Worm (Caenorhabditis elegans) whole organism, L2 larva: ENCODE data around the gene srh-183.
A peak's percentile ranks its signal among the peaks of the same experiment; 100 is the strongest.

ENCODE experiments used
- F13H6.1 ChIP-seq: sonication (generic microtip); optimal IDR thresholded peaks from 2 replicates; lab custom pipeline; 2016; ENCODE audit warnings: missing genetic modification characterization, missing compliant biosample characterization
- R02D3.7 ChIP-seq: fragments of 150-350 bp; optimal IDR thresholded peaks from 2 replicates; lab custom pipeline; 2014; ENCODE audit warnings: missing biosample characterization, missing genetic modification characterization
- Y55F3AM.14 ChIP-seq: fragments of 200-800 bp; sonication (Bioruptor generic); optimal IDR thresholded peaks from 2 replicates; lab custom pipeline; 2018; ENCODE audit warnings: mild to moderate bottlenecking, missing genetic modification characterization, missing compliant biosample characterization
- ZK546.5 ChIP-seq: sonication (generic microtip); optimal IDR thresholded peaks from 2 replicates; lab custom pipeline; 2017; ENCODE audit warnings: missing biosample characterization, missing genetic modification characterization
- ceh-16 ChIP-seq: fragments of 150-350 bp; optimal IDR thresholded peaks from 2 replicates; lab custom pipeline; 2014; ENCODE audit warnings: missing biosample characterization, missing genetic modification characterization
- crh-2 ChIP-seq: sonication (generic microtip); optimal IDR thresholded peaks from 2 replicates; lab custom pipeline; 2017; ENCODE audit warnings: missing biosample characterization, missing genetic modification characterization
- egl-27 ChIP-seq: sonication (generic microtip); optimal IDR thresholded peaks from 3 replicates; lab custom pipeline; 2017; ENCODE audit warnings: missing biosample characterization, missing genetic modification reagents, missing genetic modification characterization
- elt-1 ChIP-seq: fragments of 150-350 bp; optimal IDR thresholded peaks from 2 replicates; lab custom pipeline; 2014; ENCODE audit warnings: missing biosample characterization, missing genetic modification characterization
- elt-3 ChIP-seq: sonication (generic microtip); optimal IDR thresholded peaks from 2 replicates; lab custom pipeline; 2017; ENCODE audit warnings: missing biosample characterization, missing genetic modification characterization
- fos-1 ChIP-seq: fragments of 150-350 bp; optimal IDR thresholded peaks from 2 replicates; lab custom pipeline; 2014; ENCODE audit warnings: missing biosample characterization, missing genetic modification characterization
- gmeb-1 ChIP-seq: fragments of 150-350 bp; optimal IDR thresholded peaks from 2 replicates; lab custom pipeline; 2014; ENCODE audit warnings: missing biosample characterization, missing genetic modification characterization
- lin-11 ChIP-seq: fragments of 150-350 bp; sonication (generic microtip); optimal IDR thresholded peaks from 2 replicates; lab custom pipeline; 2014; ENCODE audit warnings: missing biosample characterization, missing genetic modification characterization, inconsistent platforms, mixed read lengths
- lin-13 ChIP-seq: fragments of 150-350 bp; optimal IDR thresholded peaks from 2 replicates; lab custom pipeline; 2014; ENCODE audit warnings: missing biosample characterization, missing genetic modification reagents, missing genetic modification characterization
- lin-39 ChIP-seq: fragments of 150-350 bp; optimal IDR thresholded peaks from 2 replicates; lab custom pipeline; 2014; ENCODE audit warnings: missing biosample characterization, missing genetic modification reagents, missing genetic modification characterization
- lsy-2 ChIP-seq, 2 experiments: fragments of 150-350 bp in 1 of 2; sonication (generic microtip) in 1 of 2; optimal IDR thresholded peaks; 2 replicates each; lab custom pipeline; 2014 to 2017; ENCODE audit warnings: missing biosample characterization in 2 of 2, missing genetic modification characterization in 2 of 2
- mab-5 ChIP-seq: fragments of 150-350 bp; optimal IDR thresholded peaks from 2 replicates; lab custom pipeline; 2014; ENCODE audit warnings: missing biosample characterization, missing genetic modification characterization
- mbf-1 ChIP-seq: sonication (generic microtip); optimal IDR thresholded peaks from 2 replicates; lab custom pipeline; 2017; ENCODE audit warnings: missing biosample characterization, missing genetic modification characterization
- mdl-1 ChIP-seq, 2 experiments: fragments of 150-350 bp in 1 of 2; sonication (generic microtip) in 1 of 2; optimal IDR thresholded peaks; 2 replicates each; lab custom pipeline; 2017; ENCODE audit warnings: missing biosample characterization in 2 of 2, missing genetic modification characterization in 2 of 2
- nhr-10 ChIP-seq: sonication (generic microtip); optimal IDR thresholded peaks from 2 replicates; lab custom pipeline; 2017; ENCODE audit warnings: missing biosample characterization, missing genetic modification characterization
- nhr-12 ChIP-seq: fragments of 150-350 bp; optimal IDR thresholded peaks from 2 replicates; lab custom pipeline; 2014; ENCODE audit warnings: missing biosample characterization, missing genetic modification characterization
- nhr-129 ChIP-seq: fragments of 150-350 bp; optimal IDR thresholded peaks from 2 replicates; lab custom pipeline; 2014; ENCODE audit warnings: missing biosample characterization, missing genetic modification characterization
- nhr-23 ChIP-seq: fragments of 150-350 bp; optimal IDR thresholded peaks from 2 replicates; lab custom pipeline; 2014; ENCODE audit warnings: missing biosample characterization, missing genetic modification reagents, missing genetic modification characterization
- nhr-25 ChIP-seq: fragments of 150-350 bp; sonication (generic microtip); optimal IDR thresholded peaks from 3 replicates; lab custom pipeline; 2014; ENCODE audit warnings: missing biosample characterization, missing genetic modification characterization
- nhr-6 ChIP-seq: fragments of 150-350 bp; optimal IDR thresholded peaks from 2 replicates; lab custom pipeline; 2014; ENCODE audit warnings: missing biosample characterization, missing genetic modification characterization
- nhr-77 ChIP-seq: fragments of 150-350 bp; optimal IDR thresholded peaks from 2 replicates; lab custom pipeline; 2014; ENCODE audit warnings: missing biosample characterization, missing genetic modification characterization
- peb-1 ChIP-seq: fragments of 150-350 bp; optimal IDR thresholded peaks from 2 replicates; lab custom pipeline; 2014; ENCODE audit warnings: missing biosample characterization, missing genetic modification characterization
- skn-1 ChIP-seq: sonication (generic microtip); optimal IDR thresholded peaks from 2 replicates; lab custom pipeline; 2017; ENCODE audit warnings: missing biosample characterization, missing genetic modification characterization
- sma-3 ChIP-seq: sonication (generic microtip); optimal IDR thresholded peaks from 2 replicates; lab custom pipeline; 2016; ENCODE audit warnings: missing genetic modification reagents, missing genetic modification characterization, missing compliant biosample characterization
- sma-9 ChIP-seq, 2 experiments: fragments of 150-350 bp in 1 of 2; sonication (generic microtip) in 1 of 2; optimal IDR thresholded peaks; 2 replicates each; lab custom pipeline; 2014 to 2016; ENCODE audit warnings: missing genetic modification characterization in 2 of 2, mild to moderate bottlenecking in 1 of 2, missing biosample characterization in 1 of 2, missing compliant biosample characterization in 1 of 2, missing genetic modification reagents in 1 of 2, moderate library complexity in 1 of 2
- snpc-4 ChIP-seq: fragments of 150-350 bp; optimal IDR thresholded peaks from 2 replicates; lab custom pipeline; 2014; ENCODE audit warnings: missing biosample characterization, missing genetic modification characterization
- unc-39 ChIP-seq: fragments of 150-350 bp; optimal IDR thresholded peaks from 2 replicates; lab custom pipeline; 2014; ENCODE audit warnings: missing biosample characterization, missing genetic modification characterization
- unc-55 ChIP-seq: fragments of 150-350 bp; sonication (generic microtip); optimal IDR thresholded peaks from 3 replicates; lab custom pipeline; 2014; ENCODE audit warnings: missing biosample characterization, missing genetic modification reagents, missing genetic modification characterization
- unc-62 ChIP-seq: fragments of 150-350 bp; optimal IDR thresholded peaks from 2 replicates; lab custom pipeline; 2014; ENCODE audit warnings: missing biosample characterization, missing genetic modification reagents, missing genetic modification characterization
- ztf-1 ChIP-seq: fragments of 200-800 bp; sonication (Bioruptor generic); conservative IDR thresholded peaks from 2 replicates; pipeline ENCODE4 v1.3.6; 2022; ENCODE audit warnings: missing genetic modification characterization, missing compliant biosample characterization
- ztf-11 ChIP-seq: sonication (generic microtip); optimal IDR thresholded peaks from 2 replicates; lab custom pipeline; 2017; ENCODE audit warnings: missing biosample characterization, missing genetic modification characterization
- ztf-4 ChIP-seq: fragments of 150-350 bp; optimal IDR thresholded peaks from 2 replicates; lab custom pipeline; 2014; ENCODE audit warnings: missing biosample characterization, missing genetic modification characterization

The srh-183 gene

ce11 chrV:20004385-20004784 lies 26.3 kb upstream of the srh-183 start, which contains the start of gene unc-51:
Gene unc-51 (minus strand): TSS chrV:20004485.
- TF ChIP-seq nhr-129 (tag; lab: Kevin White, UChicago): no peak
- peak; percentile 9 for TF ChIP-seq nhr-25 (tag; lab: Kevin White, UChicago)
- TF ChIP-seq nhr-10 (tag; lab: Kevin White, UChicago): no peak
- TF ChIP-seq ztf-4 (tag; lab: Kevin White, UChicago): no peak
- TF ChIP-seq crh-2 (tag; lab: Kevin White, UChicago): peak; percentile 28
- no peak for TF ChIP-seq mdl-1 (tag; optimal IDR thresholded peaks at IDR 0.05; lab: Kevin White, UChicago)
- no peak for TF ChIP-seq nhr-77 (tag; lab: Kevin White, UChicago)
- no peak for TF ChIP-seq unc-62
- no peak for TF ChIP-seq sma-3
- TF ChIP-seq nhr-23 (tag; lab: Kevin White, UChicago): no peak
- TF ChIP-seq elt-1 (tag; lab: Kevin White, UChicago): no peak
- TF ChIP-seq lin-11 (tag; lab: Kevin White, UChicago): no peak
- no peak for TF ChIP-seq unc-55 (GFP tag; lab: Kevin White, UChicago)
- TF ChIP-seq gmeb-1 (tag; lab: Kevin White, UChicago): peak; percentile 41
- TF ChIP-seq lin-13 (GFP tag; lab: Kevin White, UChicago): no peak
- no peak for TF ChIP-seq F13H6.1 (tag; lab: Kevin White, UChicago)

DNA sequence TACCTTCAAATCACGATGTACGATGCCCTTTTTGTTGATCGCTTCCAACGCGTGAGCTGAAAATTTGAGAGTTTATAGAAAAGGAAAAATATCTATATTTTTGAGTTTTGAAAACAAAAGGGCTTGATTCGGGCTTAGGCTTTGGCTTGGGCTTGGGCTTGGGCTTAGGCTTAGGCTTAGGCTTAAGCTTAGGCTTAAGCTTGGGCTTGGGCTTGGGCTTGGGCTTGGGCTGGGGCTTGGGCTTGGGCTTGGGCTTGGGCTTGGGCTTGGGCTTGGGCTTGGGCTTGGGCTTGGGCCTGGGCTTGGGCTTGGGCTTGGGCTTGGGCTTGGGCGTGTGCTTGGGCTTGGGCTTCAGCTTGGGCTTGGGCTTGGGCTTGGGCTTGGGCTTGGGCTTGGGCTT lies 24.1 kb upstream of the srh-183 start:
- TF ChIP-seq ztf-1 (GFP tag; lab: Robert Waterston, UW) (no peak), egl-27 (tag; lab: Kevin White, UChicago) (no peak), skn-1 (no peak), snpc-4 (tag; lab: Kevin White, UChicago) (no peak), Y55F3AM.14 (GFP tag; lab: Kevin White, UChicago) (no peak), gmeb-1 (tag; lab: Kevin White, UChicago) (no peak), nhr-12 (tag; lab: Kevin White, UChicago) (no peak), nhr-10 (tag; lab: Kevin White, UChicago) (no peak)

DNA sequence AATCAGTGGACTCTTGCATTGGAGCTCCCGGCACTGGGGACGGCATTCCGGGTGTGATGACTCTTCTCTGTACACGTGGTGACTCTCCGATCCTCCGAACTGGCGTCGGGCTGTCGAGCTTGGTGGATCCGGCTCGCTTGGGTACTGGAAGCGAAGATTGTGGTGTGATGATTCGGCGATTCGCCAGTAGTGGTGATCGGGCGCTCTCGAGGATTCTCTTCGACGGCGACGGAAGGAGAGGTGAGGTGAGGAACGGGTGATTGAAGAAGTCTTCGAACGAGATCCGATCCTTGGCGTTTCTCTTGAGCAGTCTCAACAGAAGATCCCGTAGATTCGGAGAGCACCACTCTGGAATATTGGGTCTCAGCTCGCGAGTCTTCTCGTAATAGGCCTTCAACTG lies 22.5 kb upstream of the srh-183 start:
- TF ChIP-seq unc-62: no peak
- no peak for TF ChIP-seq peb-1 (tag; lab: Kevin White, UChicago)
- no peak for TF ChIP-seq mab-5 (tag; lab: Kevin White, UChicago)
- TF ChIP-seq ztf-4 (tag; lab: Kevin White, UChicago): no peak
- no peak for TF ChIP-seq ztf-1 (GFP tag; lab: Robert Waterston, UW)
- no peak for TF ChIP-seq Y55F3AM.14 (GFP tag; lab: Kevin White, UChicago)
- no peak for TF ChIP-seq ztf-11 (tag; lab: Kevin White, UChicago)
- no peak for TF ChIP-seq elt-3 (tag; lab: Kevin White, UChicago)
- TF ChIP-seq unc-39: no peak
- TF ChIP-seq mdl-1 (tag; optimal IDR thresholded peaks at IDR 0.05; lab: Kevin White, UChicago): no peak
- TF ChIP-seq F13H6.1 (tag; lab: Kevin White, UChicago): no peak
- no peak for TF ChIP-seq lin-39 (tag; lab: Kevin White, UChicago)

DNA sequence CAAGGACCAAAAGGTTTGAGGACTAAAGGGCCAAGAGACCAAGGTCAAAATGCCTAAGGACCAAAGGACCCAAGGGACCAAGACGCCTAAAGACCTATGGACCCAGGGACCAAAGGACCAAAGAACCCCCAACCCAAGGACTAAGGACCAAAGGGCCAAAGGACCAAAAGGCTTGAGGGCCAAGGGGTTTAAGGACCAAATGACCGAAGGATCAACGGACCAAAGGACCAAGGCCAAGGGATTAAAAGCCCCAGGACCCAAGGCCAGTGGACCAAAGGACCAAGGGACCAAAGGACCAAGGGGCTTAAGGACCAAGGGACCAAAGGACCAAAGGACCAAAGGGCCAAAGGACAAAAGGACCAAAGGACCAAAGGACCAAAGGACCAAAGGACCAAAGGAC lies 21.7 kb upstream of the srh-183 start:
- TF ChIP-seq Y55F3AM.14 (GFP tag; lab: Kevin White, UChicago) (no peak), unc-55 (GFP tag; lab: Kevin White, UChicago) (peak; percentile 7), nhr-129 (tag; lab: Kevin White, UChicago) (no peak)

DNA sequence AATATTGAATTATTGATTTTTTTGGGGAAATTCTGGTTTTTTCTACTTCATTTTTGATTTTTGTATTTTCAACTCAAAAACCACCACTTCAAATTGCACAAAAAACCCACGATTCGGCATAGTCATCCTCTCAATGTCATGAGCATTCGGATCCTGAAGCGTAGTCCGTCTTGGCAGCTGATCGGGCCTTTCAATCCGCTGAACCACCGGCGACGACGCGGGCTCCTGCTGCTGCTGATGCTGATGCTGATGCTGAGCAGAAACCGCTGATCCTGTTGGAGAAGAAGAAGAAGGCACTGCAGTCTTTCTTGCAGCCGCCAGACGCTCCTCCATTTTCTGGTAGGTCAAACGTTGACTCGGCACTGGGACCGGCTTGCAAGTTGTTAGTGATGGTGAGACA lies 21.0 kb upstream of the srh-183 start:
- TF ChIP-seq nhr-6 (no peak), lsy-2 (tag; optimal IDR thresholded peaks at IDR 0.05; lab: Kevin White, UChicago) (no peak), sma-3 (no peak), unc-62 (no peak), lin-39 (tag; lab: Kevin White, UChicago) (no peak), unc-39 (no peak), elt-3 (tag; lab: Kevin White, UChicago) (no peak), unc-55 (GFP tag; lab: Kevin White, UChicago) (no peak), gmeb-1 (tag; lab: Kevin White, UChicago) (no peak), nhr-23 (tag; lab: Kevin White, UChicago) (no peak), ZK546.5 (no peak), R02D3.7 (no peak), sma-9 (GFP tag; optimal IDR thresholded peaks at IDR 0.05; lab: Kevin White, UChicago) (no peak), sma-9 (tag; optimal IDR thresholded peaks at IDR 0.05; lab: Kevin White, UChicago) (no peak), mbf-1 (tag; lab: Kevin White, UChicago) (no peak), ceh-16 (no peak), fos-1 (tag; lab: Kevin White, UChicago) (no peak)
